Fruit fly (Drosophila melanogaster): Measurements from ENCODE around the gene CG3823.

CG3823 gene

DNA sequence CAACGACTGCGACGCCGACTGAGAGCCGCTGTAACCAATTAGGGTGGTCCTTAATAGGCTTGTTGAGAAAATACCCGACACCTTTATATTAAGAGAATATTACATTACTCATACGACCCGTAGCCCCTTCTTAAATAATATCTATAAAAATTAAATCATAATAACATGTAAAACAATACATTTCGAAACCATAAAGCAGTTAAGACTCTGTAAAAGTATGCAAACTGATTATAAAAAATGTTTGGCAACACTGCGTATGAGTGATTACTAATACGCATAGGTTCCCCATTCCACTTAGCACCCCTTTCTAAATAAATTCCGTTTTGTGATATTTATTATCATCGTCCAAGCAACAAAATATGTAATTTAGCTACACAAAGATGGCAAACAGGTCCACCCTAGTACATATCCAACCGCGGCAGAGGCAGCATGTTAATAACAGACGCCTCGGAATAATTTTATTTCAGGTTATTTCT lies 36.9 kb downstream of the CG3823 start (continued):
- TF ChIP-seq CG6854 (GFP tag; optimal IDR thresholded peaks at IDR 0.05) (peak; percentile 74), scrt (GFP tag; optimal IDR thresholded peaks at IDR 0.05) (peak; percentile 74), bigmax (GFP tag; optimal IDR thresholded peaks at IDR 0.05) (no peak), lilli (GFP tag; optimal IDR thresholded peaks at IDR 0.05) (peak; percentile 52), chn (GFP tag; optimal IDR thresholded peaks at IDR 0.05) (no peak), C15 (GFP tag; IDR thresholded peaks at IDR 0.05) (no peak), tio (GFP tag; optimal IDR thresholded peaks at IDR 0.05) (peak; percentile 73), mld (GFP tag; IDR thresholded peaks at IDR 0.05; ENCODE audit: partially characterized antibody) (no peak), MESR4 (GFP tag; optimal IDR thresholded peaks at IDR 0.05) (no peak), CG6765 (GFP tag; optimal IDR thresholded peaks at IDR 0.05) (peak; percentile 72), CG30403 (GFP tag; optimal IDR thresholded peaks at IDR 0.05) (peak; percentile 78), D (optimal IDR thresholded peaks at IDR 0.05) (no peak), D (GFP tag; optimal IDR thresholded peaks at IDR 0.05) (peak; percentile 68), gem (tag; optimal IDR thresholded peaks at IDR 0.05) (peak; percentile 88), org-1 (GFP tag; optimal IDR thresholded peaks at IDR 0.05) (peak; percentile 82), ewg (GFP tag; optimal IDR thresholded peaks at IDR 0.05) (peak; percentile 58), exex (tag; optimal IDR thresholded peaks at IDR 0.05) (peak; percentile 40), CG8290 (GFP tag; optimal IDR thresholded peaks at IDR 0.05) (peak; percentile 30), CG8290 (tag; optimal IDR thresholded peaks at IDR 0.05) (peak; percentile 6 to 64), CG13424 (tag; optimal IDR thresholded peaks at IDR 0.05) (peak; percentile 86), CG3281 (GFP tag; optimal IDR thresholded peaks at IDR 0.05) (peak; percentile 90), Fer1 (GFP tag; optimal IDR thresholded peaks at IDR 0.05) (peak; percentile 86), CG2875 (GFP tag; optimal IDR thresholded peaks at IDR 0.05) (peak; percentile 68), Lpt (GFP tag; optimal IDR thresholded peaks at IDR 0.05) (no peak), CG15073 (GFP tag; optimal IDR thresholded peaks at IDR 0.05) (no peak), kah (GFP tag; optimal IDR thresholded peaks at IDR 0.05) (peak; percentile 51), Med (GFP tag) (peak; percentile 81), CG9437 (GFP tag; optimal IDR thresholded peaks at IDR 0.05) (peak; percentile 71), sob (GFP tag; IDR thresholded peaks at IDR 0.05) (peak; percentile 39), cwo (GFP tag; optimal IDR thresholded peaks at IDR 0.05) (peak; percentile 17), CG10431 (GFP tag; optimal IDR thresholded peaks at IDR 0.05) (peak; percentile 61), ranshi (GFP tag; IDR thresholded peaks at IDR 0.05) (no peak), CG13624 (GFP tag; optimal IDR thresholded peaks at IDR 0.05) (peak; percentile 25), H15 (GFP tag; IDR thresholded peaks at IDR 0.05) (peak; percentile 55; the same call in 1 of the 3 replicates), CG11695 (GFP tag; IDR thresholded peaks at IDR 0.05) (peak; percentile 80; the same call in 2 of the 3 replicates), CG14860 (GFP tag; IDR thresholded peaks at IDR 0.05; ENCODE audit: partially characterized antibody) (no peak), CG12769 (tag; optimal IDR thresholded peaks at IDR 0.05) (peak; percentile 39), CG2116 (GFP tag; optimal IDR thresholded peaks at IDR 0.05) (peak; percentile 33), dmrt11E (tag; optimal IDR thresholded peaks at IDR 0.05) (peak; percentile 25), Adf1 (GFP tag; IDR thresholded peaks at IDR 0.05) (no peak), crol (GFP tag; IDR thresholded peaks at IDR 0.05) (no peak), Sox100B (GFP tag; optimal IDR thresholded peaks at IDR 0.05) (peak; percentile 88), CG7745 (tag; optimal IDR thresholded peaks at IDR 0.05) (no peak), CG9727 (GFP tag; optimal IDR thresholded peaks at IDR 0.05) (peak; percentile 80), Max (GFP tag; optimal IDR thresholded peaks at IDR 0.05) (peak; percentile 58), CG11560 (tag; IDR thresholded peaks at IDR 0.05) (no peak), CG12744 (GFP tag; optimal IDR thresholded peaks at IDR 0.05) (no peak), ci (GFP tag; IDR thresholded peaks at IDR 0.05) (0 out of 3 replicates have a peak, but pooled peaks have one; percentile 22), CG31441 (GFP tag; IDR thresholded peaks at IDR 0.05) (peak; percentile 80), CG6654 (GFP tag; optimal IDR thresholded peaks at IDR 0.05) (peak; percentile 59), dan (GFP tag; IDR thresholded peaks at IDR 0.05) (no peak)

All from whole organism, embryonic.